Fruit fly (Drosophila melanogaster) whole organism, wandering third instar larva: ENCODE data around the gene ca.

ENCODE experiments used
- Abd-B ChIP-seq: fragments of >200 bp; optimal IDR thresholded peaks from 2 replicates; lab custom pipeline; 2017; ENCODE audit warnings: missing biosample characterization, missing genetic modification characterization
- CG32264 ChIP-seq: fragments of 200-800 bp; sonication (Bioruptor generic); optimal IDR thresholded peaks from 2 replicates; lab custom pipeline; 2016; ENCODE audit warnings: missing biosample characterization, missing genetic modification characterization
- CG9705 ChIP-seq: fragments of 200-800 bp; sonication (Bioruptor generic); optimal IDR thresholded peaks from 2 replicates; lab custom pipeline; 2018; ENCODE audit warnings: missing biosample characterization, mild to moderate bottlenecking, missing genetic modification characterization
- Dfd ChIP-seq: fragments of >200 bp; optimal IDR thresholded peaks from 2 replicates; lab custom pipeline; 2017; ENCODE audit warnings: missing biosample characterization, missing genetic modification characterization
- Dif ChIP-seq: fragments of 200-275, 200-300 bp; sonication (Bioruptor generic); optimal IDR thresholded peaks from 2 replicates; lab custom pipeline; 2018; ENCODE audit warnings: missing biosample characterization, missing genetic modification characterization; ENCODE audit not compliant: partially characterized antibody
- GATAd ChIP-seq: sonication (Bioruptor generic); optimal IDR thresholded peaks from 2 replicates; lab custom pipeline; 2016; ENCODE audit warnings: missing biosample characterization, missing genetic modification characterization
- HLH106 ChIP-seq: fragments of 200-800 bp; optimal IDR thresholded peaks from 3 replicates; lab custom pipeline; 2019; ENCODE audit warnings: missing biosample characterization, mild to moderate bottlenecking, missing genetic modification characterization, moderate library complexity
- Hnf4 ChIP-seq: fragments of 200-800 bp; sonication (Bioruptor generic); optimal IDR thresholded peaks from 2 replicates; lab custom pipeline; 2016; ENCODE audit warnings: missing biosample characterization, mild to moderate bottlenecking, missing genetic modification characterization
- Hr78 ChIP-seq: fragments of >200 bp; optimal IDR thresholded peaks from 2 replicates; lab custom pipeline; 2017; ENCODE audit warnings: missing biosample characterization, missing genetic modification characterization
- Hr83 ChIP-seq: fragments of 200-300 bp; sonication (Bioruptor generic); optimal IDR thresholded peaks from 2 replicates; lab custom pipeline; 2016; ENCODE audit warnings: missing biosample characterization, mild to moderate bottlenecking, missing genetic modification characterization, moderate library complexity; ENCODE audit not compliant: poor library complexity, severe bottlenecking
- Jra ChIP-seq: sonication (Bioruptor generic); optimal IDR thresholded peaks from 2 replicates; lab custom pipeline; 2016; ENCODE audit warnings: missing biosample characterization, missing genetic modification characterization
- Mio ChIP-seq: sonication (Bioruptor generic); optimal IDR thresholded peaks from 2 replicates; lab custom pipeline; 2016; ENCODE audit warnings: missing biosample characterization, missing genetic modification characterization
- N ChIP-seq: fragments of >200 bp; optimal IDR thresholded peaks from 2 replicates; lab custom pipeline; 2018; ENCODE audit warnings: missing biosample characterization, missing external identifiers, missing genetic modification characterization
- OdsH ChIP-seq: fragments of 200-800 bp; sonication (Bioruptor generic); optimal IDR thresholded peaks from 2 replicates; lab custom pipeline; 2016; ENCODE audit warnings: missing biosample characterization, mild to moderate bottlenecking, missing genetic modification characterization
- Sp1 ChIP-seq: fragments of 200-800 bp; sonication (Bioruptor generic); optimal IDR thresholded peaks from 3 replicates; lab custom pipeline; 2019; ENCODE audit warnings: missing biosample characterization, mild to moderate bottlenecking, missing genetic modification characterization, moderate library complexity
- Vsx2 ChIP-seq: fragments of 200-300, 225-300 bp; sonication (Bioruptor generic); optimal IDR thresholded peaks from 2 replicates; lab custom pipeline; 2018; ENCODE audit warnings: missing biosample characterization, missing genetic modification characterization; ENCODE audit not compliant: partially characterized antibody
- br ChIP-seq: fragments of 200-800 bp; sonication (Bioruptor generic); optimal IDR thresholded peaks from 2 replicates; lab custom pipeline; 2016; ENCODE audit warnings: missing biosample characterization, missing genetic modification characterization
- brk ChIP-seq: fragments of 200-800 bp; sonication (Bioruptor generic); optimal IDR thresholded peaks from 2 replicates; lab custom pipeline; 2016; ENCODE audit warnings: missing biosample characterization, mild to moderate bottlenecking, missing genetic modification characterization
- dl ChIP-seq, 2 experiments: fragments of 175-275, 200-275 bp in 1 of 2; fragments of 200-275 bp in 1 of 2; sonication (Bioruptor generic); optimal IDR thresholded peaks; lab custom pipeline; 2018; ENCODE audit warnings: mild to moderate bottlenecking in 2 of 2, missing biosample characterization in 2 of 2, missing genetic modification characterization in 2 of 2, moderate library complexity in 2 of 2; ENCODE audit not compliant: partially characterized antibody in 2 of 2, insufficient read depth in 1 of 2
- dmrt93B ChIP-seq: fragments of 200-800 bp; sonication (Bioruptor generic); optimal IDR thresholded peaks from 2 replicates; lab custom pipeline; 2018; ENCODE audit warnings: missing biosample characterization, mild to moderate bottlenecking, missing genetic modification characterization
- dsf ChIP-seq: sonication (Bioruptor generic); optimal IDR thresholded peaks from 2 replicates; lab custom pipeline; 2016; ENCODE audit warnings: missing biosample characterization, missing genetic modification characterization, borderline replicate concordance
- ey ChIP-seq: fragments of 200-800 bp; sonication (Bioruptor generic); optimal IDR thresholded peaks from 2 replicates; lab custom pipeline; 2016; ENCODE audit warnings: missing biosample characterization, missing genetic modification characterization
- foxo ChIP-seq, 2 experiments: fragments of 200-800 bp; sonication (Bioruptor generic); optimal IDR thresholded peaks; 2 replicates in 1 of 2; 3 replicates in 1 of 2; lab custom pipeline; 2016 to 2017; ENCODE audit warnings: missing biosample characterization in 2 of 2, missing genetic modification characterization in 2 of 2
- fru ChIP-seq: fragments of 200-800 bp; sonication (Bioruptor generic); optimal IDR thresholded peaks from 3 replicates; lab custom pipeline; 2016; ENCODE audit warnings: missing biosample characterization, mild to moderate bottlenecking, missing genetic modification characterization
- h ChIP-seq: fragments of 200-800 bp; sonication (Bioruptor generic); optimal IDR thresholded peaks from 3 replicates; lab custom pipeline; 2016; ENCODE audit warnings: missing biosample characterization, mild to moderate bottlenecking, missing genetic modification characterization
- jim ChIP-seq: fragments of 175-275, 200-325 bp; sonication (Bioruptor generic); optimal IDR thresholded peaks from 2 replicates; lab custom pipeline; 2016; ENCODE audit warnings: missing biosample characterization, mild to moderate bottlenecking, missing genetic modification characterization
- lola ChIP-seq: fragments of >200 bp; optimal IDR thresholded peaks from 2 replicates; lab custom pipeline; 2017; ENCODE audit warnings: missing biosample characterization, missing genetic modification characterization
- pan ChIP-seq: fragments of >200 bp; optimal IDR thresholded peaks from 2 replicates; lab custom pipeline; 2017
- psq ChIP-seq: fragments of 200-800 bp; sonication (Bioruptor generic); optimal IDR thresholded peaks from 3 replicates; lab custom pipeline; 2017; ENCODE audit warnings: missing biosample characterization, mild to moderate bottlenecking, missing genetic modification characterization, moderate library complexity
- sage ChIP-seq: fragments of 200-800 bp; sonication (Bioruptor generic); optimal IDR thresholded peaks from 2 replicates; lab custom pipeline; 2016; ENCODE audit warnings: missing biosample characterization, mild to moderate bottlenecking, missing genetic modification characterization
- sv ChIP-seq: fragments of 200-800 bp; sonication (Bioruptor generic); optimal IDR thresholded peaks from 3 replicates; lab custom pipeline; 2016; ENCODE audit warnings: missing biosample characterization, missing genetic modification characterization
- tai ChIP-seq: sonication (Bioruptor generic); optimal IDR thresholded peaks from 2 replicates; lab custom pipeline; 2016; ENCODE audit warnings: missing biosample characterization, missing genetic modification characterization
- usp ChIP-seq: fragments of >200 bp; optimal IDR thresholded peaks from 2 replicates; lab custom pipeline; 2017; ENCODE audit warnings: missing biosample characterization, missing genetic modification characterization
- woc ChIP-seq: sonication (Bioruptor generic); optimal IDR thresholded peaks from 2 replicates; lab custom pipeline; 2016; ENCODE audit warnings: missing biosample characterization, mild to moderate bottlenecking, missing genetic modification characterization

The ca gene

DNA sequence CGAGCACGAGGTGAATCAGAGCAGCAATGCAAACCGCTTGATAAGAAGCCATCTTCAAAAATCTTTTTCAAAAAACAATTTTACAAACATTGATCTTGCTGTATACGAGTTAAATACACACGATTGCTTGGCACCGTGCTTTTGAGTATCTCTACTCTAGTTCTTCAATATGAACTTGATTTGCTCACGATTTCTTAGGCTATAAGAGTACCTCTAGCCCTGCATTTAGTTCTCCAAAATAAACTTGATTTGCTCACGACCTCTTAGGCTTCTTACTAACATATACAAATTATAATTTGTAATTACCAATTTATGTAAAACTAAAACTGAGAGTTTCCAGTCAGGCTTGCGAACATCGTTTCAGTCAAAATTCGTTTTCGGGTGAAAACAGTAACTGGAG lies 29.6 kb downstream of the ca start, which contains the start of gene CG42592:
Gene CG42592, minus strand, starts transcription at position 101 of the 400 bp plus-strand sequence.
- TF ChIP-seq Jra (no peak), Abd-B (GFP tag; lab: Kevin White, UChicago) (no peak), sv (GFP tag; lab: Kevin White, UChicago) (no peak), Dif (GFP tag; lab: Kevin White, UChicago) (no peak), HLH106 (tag; lab: Kevin White, UChicago) (no peak), dmrt93B (GFP tag; lab: Kevin White, UChicago) (no peak), Dfd (GFP tag; lab: Kevin White, UChicago) (no peak), Hr83 (GFP tag; lab: Kevin White, UChicago) (no peak), Hr78 (no peak), sage (GFP tag; lab: Kevin White, UChicago) (no peak), GATAd (GFP tag; lab: Kevin White, UChicago) (no peak), brk (GFP tag; lab: Kevin White, UChicago) (no peak), tai (no peak), OdsH (no peak), usp (no peak), woc (GFP tag; lab: Kevin White, UChicago) (no peak)
- TF ChIP-seq, all 38 proteins: peak for 0

DNA sequence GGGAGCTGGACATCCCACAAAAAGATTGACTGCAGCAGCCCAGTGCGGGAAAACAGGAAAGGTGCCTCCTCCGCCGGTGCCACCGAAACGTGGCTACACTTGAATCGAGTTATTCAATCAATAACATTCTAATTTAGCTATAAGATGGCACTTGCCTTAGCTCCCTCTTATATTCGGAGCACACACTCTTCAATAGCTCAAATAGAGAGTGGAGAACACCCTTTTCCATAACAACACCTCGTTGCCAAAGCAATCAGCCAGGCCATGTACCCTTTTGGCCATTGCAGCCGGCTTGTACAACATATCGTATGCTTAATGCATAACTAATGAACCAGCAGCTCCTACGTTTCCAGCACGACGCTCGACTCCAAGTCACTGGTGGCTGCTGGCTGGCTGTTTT lies 31.2 kb downstream of the ca start:
- TF ChIP-seq fru (no peak), woc (GFP tag; lab: Kevin White, UChicago) (no peak), lola (GFP tag; lab: Kevin White, UChicago) (no peak), Vsx2 (GFP tag; lab: Kevin White, UChicago) (no peak), Sp1 (GFP tag; lab: Kevin White, UChicago) (no peak), OdsH (no peak), ey (GFP tag; lab: Kevin White, UChicago) (no peak), pan (lab: Kevin White, UChicago) (no peak), jim (GFP tag; lab: Kevin White, UChicago) (no peak), GATAd (GFP tag; lab: Kevin White, UChicago) (no peak)

DNA sequence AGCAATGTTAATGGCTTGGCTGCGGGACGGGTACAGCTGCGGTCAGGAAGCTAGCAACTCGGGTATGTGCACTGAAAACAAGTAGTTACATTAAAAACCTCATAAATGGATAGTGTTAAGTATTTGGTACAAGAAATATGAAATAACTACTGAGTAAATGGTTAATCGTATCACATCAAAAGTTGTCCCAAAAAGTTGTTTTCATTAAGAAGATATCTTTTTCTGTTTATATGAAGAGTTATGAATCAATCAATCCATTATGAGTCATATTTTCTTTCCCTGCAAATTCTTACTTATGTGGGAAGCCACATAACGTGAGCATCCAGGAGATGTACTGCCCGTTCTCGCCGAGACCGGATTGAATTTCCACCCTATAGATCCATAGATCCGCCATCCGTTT lies 32.1 kb downstream of the ca start:
- TF ChIP-seq usp (no peak), Hr78 (no peak), lola (GFP tag; lab: Kevin White, UChicago) (no peak), Hnf4 (GFP tag; lab: Kevin White, UChicago) (no peak), pan (lab: Kevin White, UChicago) (no peak), woc (GFP tag; lab: Kevin White, UChicago) (no peak), fru (no peak), Abd-B (GFP tag; lab: Kevin White, UChicago) (no peak), Vsx2 (GFP tag; lab: Kevin White, UChicago) (no peak), Mio (GFP tag; lab: Kevin White, UChicago) (no peak), br (no peak)

DNA sequence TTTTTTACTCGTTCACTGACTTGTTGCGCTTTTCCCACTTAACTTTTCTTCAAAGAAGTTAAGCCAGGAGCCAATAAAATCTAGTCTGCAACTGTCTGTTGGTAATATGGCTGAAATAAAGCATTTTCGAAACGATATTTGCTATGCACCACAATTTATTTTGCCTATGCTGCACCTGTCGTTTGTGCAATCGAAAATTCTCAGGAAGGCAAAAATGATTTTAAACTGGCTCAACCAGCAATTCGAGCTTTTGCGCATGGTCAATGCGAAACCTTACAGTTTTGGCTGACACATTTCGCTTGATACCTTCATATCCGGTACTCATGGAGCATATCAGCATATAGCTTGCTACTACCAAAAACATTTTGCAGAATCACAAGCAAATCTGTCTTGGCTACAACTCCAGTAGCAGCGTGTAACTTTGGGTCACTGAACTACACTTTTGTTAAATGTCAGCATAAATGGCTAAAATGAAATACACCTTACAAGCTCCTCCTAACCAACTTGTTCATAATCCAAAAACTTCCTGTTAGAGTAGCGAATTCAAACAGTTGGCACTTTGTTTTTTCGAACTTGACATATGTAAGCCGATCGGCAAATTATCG lies 33.2 kb downstream of the ca start:
- TF ChIP-seq psq (GFP tag; lab: Kevin White, UChicago) (no peak), lola (GFP tag; lab: Kevin White, UChicago) (no peak), CG32264 (GFP tag; lab: Kevin White, UChicago) (no peak), Hr83 (GFP tag; lab: Kevin White, UChicago) (no peak), foxo (GFP tag; optimal IDR thresholded peaks at IDR 0.05; lab: Kevin White, UChicago) (no peak), sv (GFP tag; lab: Kevin White, UChicago) (no peak), N (GFP tag; lab: Kevin White, UChicago) (no peak), GATAd (GFP tag; lab: Kevin White, UChicago) (no peak), woc (GFP tag; lab: Kevin White, UChicago) (no peak), brk (GFP tag; lab: Kevin White, UChicago) (no peak), h (GFP tag; lab: Kevin White, UChicago) (no peak), Sp1 (GFP tag; lab: Kevin White, UChicago) (no peak), CG9705 (no peak), dl (GFP tag; optimal IDR thresholded peaks at IDR 0.05; lab: Kevin White, UChicago; ENCODE audit: insufficient read depth in 1 of 2, partially characterized antibody in 2 of 2) (no peak), dsf (GFP tag; lab: Kevin White, UChicago) (no peak), HLH106 (tag; lab: Kevin White, UChicago) (no peak), fru (no peak)
